Fruit fly (Drosophila melanogaster) whole organism, embryonic: ENCODE measurements around the gene CG10254.
A peak's percentile ranks its signal among the peaks of the same experiment; 100 is the strongest.

ENCODE experiments used
- B-H1 ChIP-seq: fragments of 200-800 bp; sonication (Bioruptor generic); IDR thresholded peaks from 3 replicates; pipeline ENCODE4 v1.3.6; 2022; ENCODE audit warnings: missing biosample characterization, missing genetic modification characterization
- B-H2 ChIP-seq: fragments of 200-800 bp; sonication (Bioruptor generic); optimal IDR thresholded peaks from 2 replicates; lab custom pipeline; 2018; ENCODE audit warnings: missing biosample characterization, mild to moderate bottlenecking, missing genetic modification characterization
- CG10543 ChIP-seq: fragments of 200-800 bp; sonication (Bioruptor generic); optimal IDR thresholded peaks from 3 replicates; lab custom pipeline; 2017; ENCODE audit warnings: missing biosample characterization, mild to moderate bottlenecking, missing genetic modification characterization, moderate library complexity
- CG10979 ChIP-seq: fragments of 200-800 bp; sonication (Bioruptor generic); optimal IDR thresholded peaks from 2 replicates; lab custom pipeline; 2018; ENCODE audit warnings: missing biosample characterization, mild to moderate bottlenecking, missing genetic modification characterization, moderate library complexity
- CG12071 ChIP-seq: fragments of 200-800 bp; sonication (Bioruptor generic); optimal IDR thresholded peaks from 3 replicates; lab custom pipeline; 2018; ENCODE audit warnings: missing biosample characterization, mild to moderate bottlenecking, missing genetic modification characterization
- CG12104 ChIP-seq: fragments of 200-800 bp; sonication (Bioruptor generic); optimal IDR thresholded peaks from 3 replicates; lab custom pipeline; 2016; ENCODE audit warnings: missing biosample characterization, missing genetic modification characterization
- CG14667 ChIP-seq: fragments of 200-800 bp; sonication (Bioruptor generic); IDR thresholded peaks from 2 replicates; pipeline ENCODE4 v1.3.6; 2022; ENCODE audit warnings: missing biosample characterization, missing genetic modification characterization
- CG15073 ChIP-seq: fragments of 200-800 bp; sonication (Bioruptor generic); optimal IDR thresholded peaks from 2 replicates; lab custom pipeline; 2016; ENCODE audit warnings: missing biosample characterization, missing genetic modification characterization
- CG16863 ChIP-seq: fragments of 200-800 bp; sonication (Bioruptor generic); optimal IDR thresholded peaks from 3 replicates; lab custom pipeline; 2016; ENCODE audit warnings: missing biosample characterization, missing genetic modification characterization
- CG17328 ChIP-seq: fragments of 200-800 bp; sonication (Bioruptor generic); IDR thresholded peaks from 2 replicates; pipeline ENCODE4 v1.3.6; 2022; ENCODE audit warnings: missing biosample characterization, missing genetic modification characterization
- CG17359 ChIP-seq: fragments of 200-800 bp; sonication (Bioruptor generic); optimal IDR thresholded peaks from 3 replicates; lab custom pipeline; 2018; ENCODE audit warnings: missing biosample characterization, mild to moderate bottlenecking, missing genetic modification characterization, moderate library complexity
- CG17568 ChIP-seq: fragments of 200-800 bp; sonication (Bioruptor generic); optimal IDR thresholded peaks from 2 replicates; lab custom pipeline; 2018; ENCODE audit warnings: missing biosample characterization, mild to moderate bottlenecking, missing genetic modification characterization, moderate library complexity
- CG17829 ChIP-seq: fragments of 200-800 bp; optimal IDR thresholded peaks from 2 replicates; lab custom pipeline; 2019; ENCODE audit warnings: missing biosample characterization, mild to moderate bottlenecking, missing genetic modification characterization, moderate library complexity
- CG18011 ChIP-seq: fragments of 200-800 bp; sonication (Bioruptor generic); optimal IDR thresholded peaks from 2 replicates; lab custom pipeline; 2017; ENCODE audit warnings: missing biosample characterization, missing genetic modification characterization, mild to moderate bottlenecking, moderate library complexity, missing genotype
- CG1832 ChIP-seq: fragments of 200-800 bp; sonication (Bioruptor generic); optimal IDR thresholded peaks from 2 replicates; lab custom pipeline; 2017; ENCODE audit warnings: missing biosample characterization, mild to moderate bottlenecking, missing genetic modification characterization, inconsistent platforms
- CG2712 ChIP-seq: fragments of 200-800 bp; optimal IDR thresholded peaks from 3 replicates; lab custom pipeline; 2019; ENCODE audit warnings: missing biosample characterization, mild to moderate bottlenecking, missing genetic modification characterization, moderate library complexity
- CG7786 ChIP-seq: fragments of 200-800 bp; sonication (Bioruptor generic); optimal IDR thresholded peaks from 2 replicates; lab custom pipeline; 2016; ENCODE audit warnings: missing biosample characterization, missing genetic modification characterization
- CG7928 ChIP-seq: fragments of 200-800 bp; sonication (Bioruptor generic); optimal IDR thresholded peaks from 2 replicates; lab custom pipeline; 2017; ENCODE audit warnings: missing biosample characterization, mild to moderate bottlenecking, missing genetic modification characterization
- CG8924 ChIP-seq: fragments of 200-800 bp; optimal IDR thresholded peaks from 3 replicates; lab custom pipeline; 2019; ENCODE audit warnings: missing biosample characterization, mild to moderate bottlenecking, missing genetic modification characterization, moderate library complexity
- CG9215 ChIP-seq: fragments of 200-800 bp; sonication (Bioruptor generic); IDR thresholded peaks from 2 replicates; pipeline ENCODE4 v1.3.6; 2022; ENCODE audit warnings: missing biosample characterization, missing genetic modification characterization
- CG9876 ChIP-seq: fragments of 200-800 bp; sonication (Bioruptor generic); optimal IDR thresholded peaks from 2 replicates; lab custom pipeline; 2016; ENCODE audit warnings: missing biosample characterization, missing genetic modification characterization
- Dad ChIP-seq: fragments of 200-800 bp; sonication (Bioruptor generic); optimal IDR thresholded peaks from 3 replicates; lab custom pipeline; 2016; ENCODE audit warnings: missing biosample characterization, missing genetic modification characterization
- Fer1 ChIP-seq: fragments of 200-800 bp; sonication (Bioruptor generic); optimal IDR thresholded peaks from 2 replicates; lab custom pipeline; 2017; ENCODE audit warnings: missing biosample characterization, mild to moderate bottlenecking, missing genetic modification characterization
- HmgZ ChIP-seq: fragments of 200-800 bp; sonication (Bioruptor generic); optimal IDR thresholded peaks from 2 replicates; lab custom pipeline; 2018; ENCODE audit warnings: missing biosample characterization, mild to moderate bottlenecking, missing genetic modification characterization
- Hr78 ChIP-seq, 2 experiments: fragments of 200-800 bp in 1 of 2; fragments of >200 bp in 1 of 2; sonication (Bioruptor generic) in 1 of 2; optimal IDR thresholded peaks; 2 replicates each; lab custom pipeline; 2017 to 2019; ENCODE audit warnings: missing biosample characterization in 2 of 2, missing genetic modification characterization in 2 of 2, mild to moderate bottlenecking in 1 of 2, moderate library complexity in 1 of 2
- Lim3 ChIP-seq: fragments of 200-800 bp; sonication (Bioruptor generic); IDR thresholded peaks from 2 replicates; pipeline ENCODE4 v1.3.6; 2022; ENCODE audit warnings: missing biosample characterization, missing genetic modification characterization
- Mrtf ChIP-seq: fragments of 200-800 bp; sonication (Bioruptor generic); IDR thresholded peaks from 3 replicates; pipeline ENCODE4 v1.3.6; 2022; ENCODE audit warnings: missing biosample characterization, missing genetic modification characterization
- Rfx ChIP-seq: fragments of 200-800 bp; sonication (Bioruptor generic); IDR thresholded peaks from 2 replicates; pipeline ENCODE4 v1.3.6; 2022; ENCODE audit warnings: missing biosample characterization, missing genetic modification characterization
- Sox100B ChIP-seq: fragments of 200-800 bp; sonication (Bioruptor generic); optimal IDR thresholded peaks from 3 replicates; lab custom pipeline; 2018; ENCODE audit warnings: missing biosample characterization, mild to moderate bottlenecking, missing genetic modification characterization
- Sox102F ChIP-seq: fragments of 200-800 bp; sonication (Bioruptor generic); optimal IDR thresholded peaks from 2 replicates; lab custom pipeline; 2018; ENCODE audit warnings: missing biosample characterization, mild to moderate bottlenecking, missing genetic modification characterization, moderate library complexity
- Tbp ChIP-seq: fragments of >200 bp; optimal IDR thresholded peaks from 2 replicates; lab custom pipeline; 2018; ENCODE audit warnings: missing biosample characterization, missing genetic modification characterization
- br ChIP-seq: fragments of >200 bp; optimal IDR thresholded peaks from 2 replicates; lab custom pipeline; 2017
- btn ChIP-seq: fragments of 200-800 bp; sonication (Bioruptor generic); optimal IDR thresholded peaks from 2 replicates; lab custom pipeline; 2016; ENCODE audit warnings: missing biosample characterization, missing genetic modification characterization
- chif ChIP-seq, 2 experiments: fragments of 200-800 bp; sonication (Bioruptor generic); optimal IDR thresholded peaks; 3 replicates each; lab custom pipeline; 2016; ENCODE audit warnings: missing biosample characterization in 2 of 2, missing genetic modification characterization in 2 of 2
- chinmo ChIP-seq: fragments of 200-800 bp; sonication (Bioruptor generic); IDR thresholded peaks from 4 replicates; pipeline ENCODE4 v1.3.6; 2022; ENCODE audit warnings: missing biosample characterization, missing genetic modification characterization; ENCODE audit not compliant: partially characterized antibody
- exex ChIP-seq: fragments of 200-800 bp; sonication (Bioruptor generic); optimal IDR thresholded peaks from 4 replicates; lab custom pipeline; 2018; ENCODE audit warnings: missing biosample characterization, mild to moderate bottlenecking, missing genetic modification characterization, moderate library complexity
- hbn ChIP-seq: fragments of 200-800 bp; sonication (Bioruptor generic); IDR thresholded peaks from 2 replicates; pipeline ENCODE4 v1.3.6; 2022; ENCODE audit warnings: missing biosample characterization, missing genetic modification characterization; ENCODE audit not compliant: partially characterized antibody
- her ChIP-seq: fragments of 200-800 bp; sonication (Bioruptor generic); optimal IDR thresholded peaks from 2 replicates; lab custom pipeline; 2016; ENCODE audit warnings: missing biosample characterization, missing genetic modification characterization
- kay ChIP-seq: fragments of 200-800 bp; sonication (Bioruptor generic); optimal IDR thresholded peaks from 2 replicates; lab custom pipeline; 2016; ENCODE audit warnings: missing biosample characterization, missing genetic modification characterization
- lola ChIP-seq, 3 experiments: fragments of >200 bp in 2 of 3; fragments of 200-800 bp in 1 of 3; sonication (Bioruptor generic) in 1 of 3; optimal IDR thresholded peaks; 2 replicates each; lab custom pipeline; 2017 to 2019; ENCODE audit warnings: missing biosample characterization in 3 of 3, missing genetic modification characterization in 3 of 3, mild to moderate bottlenecking in 1 of 3, moderate library complexity in 1 of 3
- pfk ChIP-seq: fragments of 200-800 bp; sonication (Bioruptor generic); optimal IDR thresholded peaks from 2 replicates; lab custom pipeline; 2018; ENCODE audit warnings: missing biosample characterization, mild to moderate bottlenecking, missing genetic modification characterization, moderate library complexity
- pnt ChIP-seq: fragments of 200-800 bp; sonication (Bioruptor generic); optimal IDR thresholded peaks from 3 replicates; lab custom pipeline; 2016; ENCODE audit warnings: missing biosample characterization, missing genetic modification characterization
- pzg ChIP-seq: fragments of 200-800 bp; sonication (Bioruptor generic); optimal IDR thresholded peaks from 3 replicates; lab custom pipeline; 2018; ENCODE audit warnings: missing biosample characterization, mild to moderate bottlenecking, missing genetic modification characterization, moderate library complexity
- run ChIP-seq: fragments of 200-800 bp; sonication (Bioruptor generic); optimal IDR thresholded peaks from 3 replicates; lab custom pipeline; 2018; ENCODE audit warnings: missing biosample characterization, mild to moderate bottlenecking, missing genetic modification characterization
- slp2 ChIP-seq: fragments of 200-800 bp; sonication (Bioruptor generic); optimal IDR thresholded peaks from 2 replicates; lab custom pipeline; 2016; ENCODE audit warnings: missing biosample characterization, missing genetic modification characterization
- sr ChIP-seq: fragments of 200-800 bp; sonication (Bioruptor generic); IDR thresholded peaks from 3 replicates; pipeline ENCODE4 v1.3.6; 2022; ENCODE audit warnings: missing biosample characterization, missing genetic modification characterization
- tin ChIP-seq: fragments of 200-800 bp; sonication (Bioruptor generic); optimal IDR thresholded peaks from 3 replicates; lab custom pipeline; 2016; ENCODE audit warnings: missing biosample characterization, missing genetic modification characterization
- vfl ChIP-seq: fragments of 200-800 bp; sonication (Bioruptor generic); optimal IDR thresholded peaks from 2 replicates; lab custom pipeline; 2016; ENCODE audit warnings: missing biosample characterization, missing genetic modification characterization

CG10254 gene

DNA sequence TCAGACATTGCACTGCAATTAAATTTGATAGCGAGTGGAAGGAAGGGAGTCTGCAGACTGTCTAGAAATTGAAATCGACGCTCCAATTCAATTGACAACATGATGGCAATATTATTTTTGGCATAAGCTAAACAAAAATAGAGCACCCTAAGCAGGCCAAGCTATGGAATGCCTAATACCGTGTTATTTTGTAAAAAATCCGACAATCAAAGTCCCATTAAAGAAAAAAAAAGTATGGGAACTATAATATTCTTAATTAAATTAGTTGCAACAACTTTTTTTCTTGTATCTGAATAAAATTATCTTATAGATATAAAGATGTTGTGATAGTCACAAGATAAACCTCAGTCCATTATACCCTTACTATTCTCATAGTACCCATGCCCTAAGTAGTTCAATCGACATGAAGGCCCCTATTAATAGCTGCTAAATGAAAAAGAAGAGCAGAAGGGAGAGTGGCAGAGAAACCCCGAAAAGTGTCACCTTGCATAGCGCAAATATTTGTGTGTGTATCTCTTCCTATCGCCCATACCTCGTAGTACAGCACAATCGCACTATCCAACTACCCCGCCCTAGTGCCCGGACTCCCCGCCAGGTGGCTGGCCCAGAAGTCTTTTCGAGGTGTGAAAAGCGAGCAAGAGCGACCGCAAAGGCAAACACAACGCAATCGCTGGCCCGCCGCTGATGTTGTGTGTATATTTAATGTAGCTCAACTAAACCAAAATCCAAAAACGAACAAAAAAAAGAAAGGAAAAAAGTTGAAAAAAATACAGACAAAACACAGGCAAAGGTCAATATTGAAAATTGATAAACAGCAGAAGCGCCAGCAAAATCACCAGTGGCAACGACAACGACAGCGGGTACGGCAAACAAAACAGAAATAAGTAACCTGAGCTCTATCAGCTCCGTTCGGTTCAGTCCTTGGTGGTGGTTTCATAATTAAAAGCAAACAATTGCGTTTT lies 37.1 kb downstream of the CG10254 start (continued):
- no peak for TF ChIP-seq tin (GFP tag; lab: Kevin White, UChicago)
- peak; percentile 52 for TF ChIP-seq CG12104
- TF ChIP-seq CG7928 (GFP tag; lab: Kevin White, UChicago) = peak; percentile 38
- TF ChIP-seq chinmo (GFP tag; lab: Robert Waterston, UW) = peak; percentile 31; the same call in 1 of the 4 replicates
- peak; percentile 37 for TF ChIP-seq pnt (GFP tag; lab: Kevin White, UChicago)
- TF ChIP-seq CG17359 (tag; lab: Kevin White, UChicago) = peak; percentile 61
- peak in 1 of 2 experiments; percentile 79 for TF ChIP-seq Hr78 (GFP tag; optimal IDR thresholded peaks at IDR 0.05; lab: Kevin White, UChicago)
- TF ChIP-seq CG10979 (tag; lab: Kevin White, UChicago) = peak; percentile 92
- peak; percentile 70 for TF ChIP-seq Fer1 (GFP tag; lab: Kevin White, UChicago)
- peak; percentile 62 for TF ChIP-seq CG16863 (GFP tag; lab: Kevin White, UChicago)
- TF ChIP-seq chif (GFP tag; optimal IDR thresholded peaks at IDR 0.05; lab: Kevin White, UChicago) = peak in 1 of 2 experiments; percentile 72
- TF ChIP-seq sr (GFP tag; lab: Robert Waterston, UW) = no peak; the same call in 2 of the 3 replicates
- no peak for TF ChIP-seq Tbp
- peak; percentile 66 for TF ChIP-seq HmgZ (tag; lab: Kevin White, UChicago)
- peak; percentile 67 for TF ChIP-seq Sox100B (GFP tag; lab: Kevin White, UChicago)
- TF ChIP-seq CG2712 (tag; lab: Kevin White, UChicago) = peak; percentile 47
- no peak for TF ChIP-seq CG1832
- TF ChIP-seq CG15073 (GFP tag; lab: Kevin White, UChicago) = no peak
- peak; percentile 41 for TF ChIP-seq pfk (GFP tag; lab: Kevin White, UChicago)
- no peak for TF ChIP-seq CG17829
- TF ChIP-seq slp2 (GFP tag; lab: Kevin White, UChicago) = peak; percentile 14
- no peak for TF ChIP-seq Dad
- TF ChIP-seq CG18011 (GFP tag; lab: Kevin White, UChicago) = peak; percentile 6
- TF ChIP-seq hbn (GFP tag; lab: Robert Waterston, UW) = no peak
- peak; percentile 37 for TF ChIP-seq CG7786 (GFP tag; lab: Kevin White, UChicago)
- peak; percentile 86 for TF ChIP-seq CG17568 (GFP tag; lab: Kevin White, UChicago)
- peak; percentile 55 for TF ChIP-seq CG12071 (GFP tag; lab: Kevin White, UChicago)
- TF ChIP-seq CG9876 (GFP tag; lab: Kevin White, UChicago) = peak; percentile 62
- TF ChIP-seq pzg (GFP tag; lab: Kevin White, UChicago) = no peak
- no peak for TF ChIP-seq Lim3 (GFP tag; lab: Robert Waterston, UW)
- TF ChIP-seq CG17328 = peak; percentile 23; the same call in 1 of the 2 replicates
- TF ChIP-seq Sox102F = peak; percentile 35
- peak; percentile 82 for TF ChIP-seq CG10543 (GFP tag; lab: Kevin White, UChicago)
- TF ChIP-seq vfl = no peak
- no peak for TF ChIP-seq br (lab: Kevin White, UChicago)
- peak; percentile 40; the same call in 1 of the 2 replicates for TF ChIP-seq Rfx
- peak; percentile 28 for TF ChIP-seq exex
- TF ChIP-seq lola (GFP tag; optimal IDR thresholded peaks at IDR 0.05; lab: Kevin White, UChicago) = peak in 1 of 3 experiments; percentile 82
- TF ChIP-seq B-H1 (GFP tag; lab: Robert Waterston, UW) = no peak; the same call in 2 of the 3 replicates
- TF ChIP-seq CG14667 (GFP tag; lab: Robert Waterston, UW) = no peak
- peak; percentile 63 for TF ChIP-seq CG8924
- peak; percentile 88 for TF ChIP-seq run (tag; lab: Kevin White, UChicago)
- no peak for TF ChIP-seq Mrtf (GFP tag; lab: Robert Waterston, UW)
- TF ChIP-seq B-H2 = no peak
- no peak for TF ChIP-seq CG9215 (GFP tag; lab: Robert Waterston, UW)
- TF ChIP-seq btn (GFP tag; lab: Kevin White, UChicago) = peak; percentile 19
- no peak for TF ChIP-seq kay (GFP tag; lab: Kevin White, UChicago)
- peak; percentile 79 for TF ChIP-seq her (GFP tag; lab: Kevin White, UChicago)
